Fruit fly (Drosophila melanogaster) Kc167 (cell line): ENCODE results near the gene Gcn2.

Source experiments
- Myc ChIP-seq: fragments of >200 bp; optimal IDR thresholded peaks from 2 replicates; lab custom pipeline; 2017; ENCODE audit warnings: missing external identifiers
- Sin3A ChIP-seq: fragments of >200 bp; optimal IDR thresholded peaks from 2 replicates; lab custom pipeline; 2018; ENCODE audit warnings: missing external identifiers
- h ChIP-seq: fragments of >200 bp; optimal IDR thresholded peaks from 3 replicates; lab custom pipeline; 2018; ENCODE audit warnings: missing external identifiers
- insv ChIP-seq: fragments of >200 bp; optimal IDR thresholded peaks from 3 replicates; lab custom pipeline; 2018; ENCODE audit warnings: missing external identifiers
- psq ChIP-seq: fragments of >200 bp; optimal IDR thresholded peaks from 2 replicates; lab custom pipeline; 2017; ENCODE audit warnings: missing external identifiers
- ttk ChIP-seq: sonication (Bioruptor generic); optimal IDR thresholded peaks from 2 replicates; lab custom pipeline; 2017; ENCODE audit warnings: missing external identifiers

DNA sequence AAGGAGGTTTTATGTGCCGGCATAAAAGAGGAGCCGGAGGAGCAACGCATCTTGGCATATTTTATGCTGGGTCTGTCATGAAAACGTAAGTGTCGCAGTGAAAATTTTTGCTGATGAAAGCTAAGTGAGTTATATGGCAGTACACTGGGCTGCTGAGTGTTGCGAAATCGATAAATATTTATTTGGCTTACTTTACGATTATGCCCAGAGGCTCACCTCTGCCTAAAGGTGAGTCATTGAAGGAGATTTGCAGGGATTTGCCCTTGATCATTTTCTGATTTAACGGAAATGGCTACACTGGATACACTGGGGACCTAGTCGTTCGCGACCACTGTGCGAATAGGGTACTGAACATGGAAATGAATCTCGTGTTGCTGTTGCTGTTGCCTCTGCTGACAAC is 44.5 kb downstream of the Gcn2 start:
- no peak for TF ChIP-seq insv (lab: Kevin White, UChicago)
- no peak for TF ChIP-seq Sin3A (lab: Kevin White, UChicago)
- TF ChIP-seq ttk, result no peak
- no peak for TF ChIP-seq h (lab: Kevin White, UChicago)
- TF ChIP-seq Myc (lab: Kevin White, UChicago), result no peak
- TF ChIP-seq psq (lab: Kevin White, UChicago), result no peak
